Fruit fly (Drosophila melanogaster) whole organism, pupa: ENCODE measurements around the gene CG6908.

Experiments
- CG10348 ChIP-seq: fragments of 200-800 bp; sonication (Bioruptor generic); IDR thresholded peaks from 2 replicates; pipeline ENCODE4 v1.3.6; 2022; ENCODE audit warnings: missing biosample characterization, missing genetic modification characterization
- CG12605 ChIP-seq: fragments of 200-800 bp; sonication (Bioruptor generic); IDR thresholded peaks from 2 replicates; pipeline ENCODE4 v1.3.6; 2022; ENCODE audit warnings: missing biosample characterization, missing genetic modification characterization
- CG13204 ChIP-seq: fragments of 200-800 bp; sonication (Bioruptor generic); optimal IDR thresholded peaks from 2 replicates; lab custom pipeline; 2018; ENCODE audit warnings: missing biosample characterization, mild to moderate bottlenecking, missing genetic modification characterization, moderate library complexity
- CG14655 ChIP-seq: fragments of 200-800 bp; sonication (Bioruptor generic); optimal IDR thresholded peaks from 3 replicates; lab custom pipeline; 2017; ENCODE audit warnings: mild to moderate bottlenecking, missing biosample characterization, missing genetic modification reagents, missing genetic modification characterization
- CG15710 ChIP-seq: fragments of 200-800 bp; sonication (Bioruptor generic); optimal IDR thresholded peaks from 2 replicates; lab custom pipeline; 2018; ENCODE audit warnings: missing biosample characterization, mild to moderate bottlenecking, missing genetic modification characterization, moderate library complexity
- CG17806 ChIP-seq: fragments of 200-800 bp; sonication (Bioruptor generic); optimal IDR thresholded peaks from 2 replicates; lab custom pipeline; 2018; ENCODE audit warnings: missing biosample characterization, mild to moderate bottlenecking, missing genetic modification characterization, moderate library complexity
- CG32121 ChIP-seq: fragments of 200-800 bp; sonication (Bioruptor generic); IDR thresholded peaks from 2 replicates; pipeline ENCODE4 v1.3.6; 2022; ENCODE audit warnings: missing biosample characterization, missing genetic modification characterization
- CG34367 ChIP-seq: fragments of 200-800 bp; sonication (Bioruptor generic); optimal IDR thresholded peaks from 2 replicates; lab custom pipeline; 2018; ENCODE audit warnings: missing biosample characterization, mild to moderate bottlenecking, missing genetic modification characterization
- CG4496 ChIP-seq: fragments of 200-800 bp; sonication (Bioruptor generic); IDR thresholded peaks from 3 replicates; pipeline ENCODE4 v1.3.6; 2022; ENCODE audit warnings: missing biosample characterization, missing genetic modification characterization
- CG8159 ChIP-seq: fragments of 200-800 bp; sonication (Bioruptor generic); optimal IDR thresholded peaks from 3 replicates; lab custom pipeline; 2018; ENCODE audit warnings: missing biosample characterization, mild to moderate bottlenecking, missing genetic modification characterization, moderate library complexity
- CG8301 ChIP-seq: fragments of 200-800 bp; sonication (Bioruptor generic); optimal IDR thresholded peaks from 2 replicates; lab custom pipeline; 2018; ENCODE audit warnings: missing biosample characterization, mild to moderate bottlenecking, missing genetic modification characterization
- CG9948 ChIP-seq: fragments of 200-800 bp; sonication (Bioruptor generic); optimal IDR thresholded peaks from 2 replicates; lab custom pipeline; 2018; ENCODE audit warnings: missing biosample characterization, mild to moderate bottlenecking, missing genetic modification characterization, moderate library complexity
- D1 ChIP-seq: fragments of 200-800 bp; sonication (Bioruptor generic); optimal IDR thresholded peaks from 2 replicates; lab custom pipeline; 2018; ENCODE audit warnings: missing biosample characterization, mild to moderate bottlenecking, missing genetic modification characterization, moderate library complexity
- EcR ChIP-seq: fragments of 200-800 bp; sonication (Bioruptor generic); optimal IDR thresholded peaks from 3 replicates; lab custom pipeline; 2019; ENCODE audit warnings: missing biosample characterization, missing genetic modification characterization, mild to moderate bottlenecking, moderate library complexity, missing genetic modification reagents
- Ets98B ChIP-seq: fragments of 200-800 bp; sonication (Bioruptor generic); IDR thresholded peaks from 2 replicates; pipeline ENCODE4 v1.3.6; 2022; ENCODE audit warnings: missing biosample characterization, missing genetic modification characterization
- Pif1A ChIP-seq: fragments of 200-800 bp; sonication (Bioruptor generic); optimal IDR thresholded peaks from 3 replicates; lab custom pipeline; 2016; ENCODE audit warnings: missing biosample characterization, missing genetic modification characterization
- Pif1B ChIP-seq: fragments of 200-800 bp; sonication (Bioruptor generic); optimal IDR thresholded peaks from 3 replicates; lab custom pipeline; 2016; ENCODE audit warnings: missing biosample characterization, missing genetic modification characterization
- Snoo ChIP-seq: fragments of 200-800 bp; sonication (Bioruptor generic); optimal IDR thresholded peaks from 3 replicates; lab custom pipeline; 2017; ENCODE audit warnings: missing biosample characterization, mild to moderate bottlenecking, missing genetic modification characterization, inconsistent platforms
- fd96Ca ChIP-seq: fragments of 200-800 bp; sonication (Bioruptor generic); IDR thresholded peaks from 3 replicates; pipeline ENCODE4 v1.3.6; 2022; ENCODE audit warnings: missing biosample characterization, missing genetic modification characterization
- gl ChIP-seq: fragments of 200-800 bp; sonication (Bioruptor generic); optimal IDR thresholded peaks from 2 replicates; lab custom pipeline; 2018; ENCODE audit warnings: missing biosample characterization, mild to moderate bottlenecking, missing genetic modification characterization
- rn ChIP-seq: fragments of 200-800 bp; sonication (Bioruptor generic); IDR thresholded peaks from 2 replicates; pipeline ENCODE4 v1.3.6; 2022; ENCODE audit warnings: missing biosample characterization, missing genetic modification characterization

Gene CG6908

dm6 chr3R:11669954-11670347 lies 19.9 kb downstream of the CG6908 start:
- TF ChIP-seq CG12605 (peak; percentile 97), CG8301 (no peak)

- no peak for TF ChIP-seq CG10348 (GFP tag; lab: Robert Waterston, UW)
- peak; percentile 44 for TF ChIP-seq EcR (GFP tag; lab: Kevin White, UChicago)
Observed at dm6 chr3R:11669017-11669953, 20.6 kb downstream of the CG6908 start.

- TF ChIP-seq CG17806 (no peak), Pif1A (peak; percentile 12)
Observed at dm6 chr3R:11665925-11666687, 23.7 kb downstream of the CG6908 start.

- TF ChIP-seq CG32121, result 0 out of 2 replicates have a peak, but pooled peaks have one; percentile 2
- TF ChIP-seq D1 (tag; lab: Kevin White, UChicago), result peak; percentile 38
- no peak for TF ChIP-seq Pif1A
Observed at dm6 chr3R:11665508-11665907, 24.3 kb downstream of the CG6908 start.

- TF ChIP-seq CG9948 (tag; lab: Kevin White, UChicago) (peak; percentile 30), Pif1B (GFP tag; lab: Kevin White, UChicago) (no peak), CG15710 (tag; lab: Kevin White, UChicago) (peak; percentile 27), CG32121 (no peak), fd96Ca (no peak), CG8159 (tag; lab: Kevin White, UChicago) (peak; percentile 44), D1 (tag; lab: Kevin White, UChicago) (no peak), CG17806 (peak; percentile 3), gl (no peak), CG10348 (GFP tag; lab: Robert Waterston, UW) (no peak), EcR (GFP tag; lab: Kevin White, UChicago) (peak; percentile 63), CG8301 (no peak), Snoo (tag; lab: Kevin White, UChicago) (no peak)
Observed at dm6 chr3R:11663441-11663840, 26.4 kb downstream of the CG6908 start.

dm6 chr3R:11662617-11663016 lies 27.2 kb downstream of the CG6908 start:
- peak; percentile 62 for TF ChIP-seq CG32121
- TF ChIP-seq CG8159 (tag; lab: Kevin White, UChicago), result no peak
- TF ChIP-seq gl, result no peak
- TF ChIP-seq CG10348 (GFP tag; lab: Robert Waterston, UW), result no peak
- no peak for TF ChIP-seq CG12605
- TF ChIP-seq CG4496, result no peak; the same call in 2 of the 3 replicates
- TF ChIP-seq CG15710 (tag; lab: Kevin White, UChicago), result no peak
- TF ChIP-seq Ets98B (GFP tag; lab: Robert Waterston, UW), result peak; percentile 30; the same call in 1 of the 2 replicates

- TF ChIP-seq CG8159 (tag; lab: Kevin White, UChicago) (peak; percentile 57), Snoo (tag; lab: Kevin White, UChicago) (no peak), EcR (GFP tag; lab: Kevin White, UChicago) (no peak), CG8301 (peak; percentile 54), D1 (tag; lab: Kevin White, UChicago) (no peak), CG34367 (tag; lab: Kevin White, UChicago) (peak; percentile 47), Pif1A (peak; percentile 64), rn (no peak; the same call in 1 of the 2 replicates), fd96Ca (peak; percentile 76; the same call in 2 of the 3 replicates), CG10348 (GFP tag; lab: Robert Waterston, UW) (no peak), gl (peak; percentile 40), CG14655 (GFP tag; lab: Kevin White, UChicago) (peak; percentile 62), CG32121 (peak; percentile 79), Pif1B (GFP tag; lab: Kevin White, UChicago) (peak; percentile 44), CG15710 (tag; lab: Kevin White, UChicago) (peak; percentile 64), CG9948 (tag; lab: Kevin White, UChicago) (peak; percentile 67), Ets98B (GFP tag; lab: Robert Waterston, UW) (peak; percentile 75), CG4496 (peak; percentile 74), CG13204 (peak; percentile 18), CG12605 (peak; percentile 38; the same call in 1 of the 2 replicates), CG17806 (peak; percentile 65)
Observed at dm6 chr3R:11661712-11662111, 28.1 kb downstream of the CG6908 start.
